In the genomic region with DNA sequence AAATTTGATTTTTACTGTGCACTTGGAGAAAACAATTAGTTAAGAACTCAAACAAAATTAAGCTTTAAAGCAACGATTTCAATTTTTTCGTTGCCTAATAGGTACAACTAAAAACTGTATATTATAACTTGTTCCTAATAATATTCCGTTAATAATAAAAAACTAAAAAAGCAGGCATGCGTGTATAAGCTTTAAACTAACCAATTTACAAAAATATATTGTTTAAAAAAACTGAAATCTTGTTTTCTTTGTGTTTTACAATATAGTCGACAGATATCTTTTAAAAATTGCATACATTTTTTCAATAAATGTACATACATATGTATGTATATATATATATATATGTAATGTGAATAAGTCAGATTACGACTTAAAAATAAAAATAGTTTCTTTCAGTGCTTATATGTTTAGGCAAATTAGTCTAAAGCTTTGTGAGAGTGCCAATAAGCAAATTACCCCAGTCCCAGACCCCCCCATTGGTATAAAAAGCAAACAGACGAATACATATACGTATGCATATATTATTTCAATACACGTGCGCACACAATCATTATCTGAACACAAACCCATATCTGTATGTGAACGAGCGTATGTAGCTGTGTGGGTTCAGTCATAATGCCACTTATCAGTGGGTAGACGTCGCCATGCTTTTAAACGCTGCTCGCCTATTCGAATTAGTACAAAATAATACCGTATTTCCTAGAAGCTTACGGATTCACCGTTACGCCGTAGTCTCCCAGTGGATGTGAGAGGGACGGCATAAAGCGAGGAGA, we compare ENCODE assay signal across 1 fruit fly cellular context.
TF ChIP-seq lines count a peak whose summit lies in the region.

No protein-coding gene starts in this region.

TF ChIP-seq in whole organism, embryonic, 481 proteins besides CTCF, POLR2A, EP300 and RAD21 (continued from another document):
- TF ChIP-seq ham (GFP tag; IDR thresholded peaks at IDR 0.05; lab: Robert Waterston, UW) (no peak), phol (tag; optimal IDR thresholded peaks at IDR 0.05; lab: Kevin White, UChicago) (peak; percentile 92), fd102C (GFP tag; optimal IDR thresholded peaks at IDR 0.05; lab: Kevin White, UChicago) (no peak), cas (GFP tag; IDR thresholded peaks at IDR 0.05; lab: Robert Waterston, UW) (no peak), CG14710 (tag; optimal IDR thresholded peaks at IDR 0.05; lab: Kevin White, UChicago) (peak; percentile 89), grn (GFP tag; optimal IDR thresholded peaks at IDR 0.05; lab: Kevin White, UChicago) (no peak), CG2199 (GFP tag; IDR thresholded peaks at IDR 0.05; lab: Robert Waterston, UW) (peak; percentile 97), sens (GFP tag; lab: Kevin White, UChicago) (no peak), NK7.1 (GFP tag; optimal IDR thresholded peaks at IDR 0.05; lab: Kevin White, UChicago) (no peak), CG14014 (GFP tag; IDR thresholded peaks at IDR 0.05; lab: Robert Waterston, UW) (no peak), dan (GFP tag; IDR thresholded peaks at IDR 0.05; lab: Robert Waterston, UW) (no peak), CG14050 (GFP tag; IDR thresholded peaks at IDR 0.05; lab: Robert Waterston, UW) (no peak), ap (GFP tag; IDR thresholded peaks at IDR 0.05; lab: Robert Waterston, UW) (peak; percentile 27; the same call in 1 of the 2 replicates), mld (GFP tag; IDR thresholded peaks at IDR 0.05; lab: Robert Waterston, UW; ENCODE audit: partially characterized antibody) (no peak), CG6175 (GFP tag; IDR thresholded peaks at IDR 0.05; lab: Robert Waterston, UW) (no peak), onecut (GFP tag; IDR thresholded peaks at IDR 0.05; lab: Robert Waterston, UW) (no peak; the same call in 1 of the 2 replicates), odd (GFP tag; optimal IDR thresholded peaks at IDR 0.05; lab: Kevin White, UChicago) (peak; percentile 64), CG13424 (tag; optimal IDR thresholded peaks at IDR 0.05; lab: Kevin White, UChicago) (peak; percentile 88), slbo (GFP tag; IDR thresholded peaks at IDR 0.05; lab: Robert Waterston, UW) (peak; percentile 63), Meics (GFP tag; optimal IDR thresholded peaks at IDR 0.05; lab: Kevin White, UChicago) (peak; percentile 77), CoRest (tag; optimal IDR thresholded peaks at IDR 0.05; lab: Kevin White, UChicago) (peak; percentile 94), gsb (GFP tag; IDR thresholded peaks at IDR 0.05; lab: Robert Waterston, UW) (0 out of 2 replicates have a peak, but pooled peaks have one; percentile 39), lbe (GFP tag; optimal IDR thresholded peaks at IDR 0.05; lab: Kevin White, UChicago) (no peak), lov (optimal IDR thresholded peaks at IDR 0.05; lab: Kevin White, UChicago) (no peak), lov (GFP tag; IDR thresholded peaks at IDR 0.05; lab: Robert Waterston, UW) (no peak), otp (GFP tag; IDR thresholded peaks at IDR 0.05; lab: Robert Waterston, UW) (peak; percentile 43; the same call in 1 of the 3 replicates), CG4730 (GFP tag; IDR thresholded peaks at IDR 0.05; lab: Robert Waterston, UW) (no peak; the same call in 1 of the 2 replicates), CG2875 (GFP tag; optimal IDR thresholded peaks at IDR 0.05; lab: Kevin White, UChicago) (peak; percentile 70), disco-r (GFP tag; optimal IDR thresholded peaks at IDR 0.05; lab: Kevin White, UChicago) (no peak), CG3847 (GFP tag; IDR thresholded peaks at IDR 0.05; lab: Robert Waterston, UW) (no peak; the same call in 1 of the 2 replicates), slp2 (GFP tag; optimal IDR thresholded peaks at IDR 0.05; lab: Kevin White, UChicago) (no peak), danr (GFP tag; IDR thresholded peaks at IDR 0.05; lab: Robert Waterston, UW) (no peak), CG16815 (GFP tag; optimal IDR thresholded peaks at IDR 0.05; lab: Kevin White, UChicago) (peak; percentile 48), sd (tag; optimal IDR thresholded peaks at IDR 0.05; lab: Kevin White, UChicago) (peak; percentile 72), gcm2 (GFP tag; optimal IDR thresholded peaks at IDR 0.05; lab: Kevin White, UChicago) (no peak), CG15011 (GFP tag; optimal IDR thresholded peaks at IDR 0.05; lab: Kevin White, UChicago) (no peak), zen2 (GFP tag; IDR thresholded peaks at IDR 0.05; lab: Robert Waterston, UW; ENCODE audit: partially characterized antibody) (no peak), CG13894 (tag; optimal IDR thresholded peaks at IDR 0.05; lab: Kevin White, UChicago) (peak; percentile 92), lilli (GFP tag; optimal IDR thresholded peaks at IDR 0.05; lab: Kevin White, UChicago) (no peak), Ets65A (GFP tag; lab: Kevin White, UChicago) (no peak), CG13624 (GFP tag; optimal IDR thresholded peaks at IDR 0.05; lab: Kevin White, UChicago) (no peak), run (tag; optimal IDR thresholded peaks at IDR 0.05; lab: Kevin White, UChicago) (peak; percentile 66), CG18764 (GFP tag; optimal IDR thresholded peaks at IDR 0.05; lab: Kevin White, UChicago) (peak; percentile 24), CG3163 (GFP tag; optimal IDR thresholded peaks at IDR 0.05; lab: Kevin White, UChicago) (no peak), lola (GFP tag; optimal IDR thresholded peaks at IDR 0.05; lab: Kevin White, UChicago) (peak in 1 of 3 experiments; percentile 88), Eip74EF (GFP tag; optimal IDR thresholded peaks at IDR 0.05; lab: Kevin White, UChicago) (peak in 1 of 2 experiments; percentile 84), Lpt (GFP tag; optimal IDR thresholded peaks at IDR 0.05; lab: Kevin White, UChicago) (no peak), NfI (GFP tag; optimal IDR thresholded peaks at IDR 0.05; lab: Kevin White, UChicago) (peak; percentile 58), CG6765 (GFP tag; optimal IDR thresholded peaks at IDR 0.05; lab: Kevin White, UChicago) (peak; percentile 38), B-H1 (GFP tag; IDR thresholded peaks at IDR 0.05; lab: Robert Waterston, UW) (peak; percentile 54; the same call in 2 of the 3 replicates), amos (GFP tag; IDR thresholded peaks at IDR 0.05; lab: Robert Waterston, UW; ENCODE audit: partially characterized antibody) (peak; percentile 23; the same call in 1 of the 2 replicates), Sin3A (optimal IDR thresholded peaks at IDR 0.05; lab: Kevin White, UChicago) (no peak), nau (GFP tag; optimal IDR thresholded peaks at IDR 0.05; lab: Kevin White, UChicago) (no peak), Dfd (GFP tag; optimal IDR thresholded peaks at IDR 0.05; lab: Kevin White, UChicago) (no peak), Ptx1 (GFP tag; IDR thresholded peaks at IDR 0.05; lab: Robert Waterston, UW) (peak; percentile 69), pfk (GFP tag; optimal IDR thresholded peaks at IDR 0.05; lab: Kevin White, UChicago) (no peak), croc (GFP tag; conservative IDR thresholded peaks at IDR 0.05; lab: Robert Waterston, UW) (peak; percentile 48; the same call in 1 of the 3 replicates), Hr51 (GFP tag; optimal IDR thresholded peaks at IDR 0.05; lab: Kevin White, UChicago) (peak in 1 of 2 experiments; percentile 88), crol (GFP tag; IDR thresholded peaks at IDR 0.05; lab: Robert Waterston, UW) (peak; percentile 66), Side (GFP tag; optimal IDR thresholded peaks at IDR 0.05; lab: Kevin White, UChicago) (no peak), CG17186 (GFP tag; optimal IDR thresholded peaks at IDR 0.05; lab: Kevin White, UChicago) (no peak), zen (tag; optimal IDR thresholded peaks at IDR 0.05; lab: Kevin White, UChicago) (peak; percentile 25), CG13123 (GFP tag; optimal IDR thresholded peaks at IDR 0.05; lab: Kevin White, UChicago) (no peak), ATbp (GFP tag; optimal IDR thresholded peaks at IDR 0.05; lab: Kevin White, UChicago) (peak; percentile 43), CG15514 (GFP tag; optimal IDR thresholded peaks at IDR 0.05; lab: Kevin White, UChicago) (peak; percentile 11), oc (tag; optimal IDR thresholded peaks at IDR 0.05; lab: Kevin White, UChicago) (peak; percentile 64), mam (GFP tag; optimal IDR thresholded peaks at IDR 0.05; lab: Kevin White, UChicago) (no peak), gsb-n (tag; optimal IDR thresholded peaks at IDR 0.05; lab: Kevin White, UChicago) (peak; percentile 61), CG9215 (GFP tag; IDR thresholded peaks at IDR 0.05; lab: Robert Waterston, UW) (peak; percentile 49), Trl (optimal IDR thresholded peaks at IDR 0.05; lab: Kevin White, UChicago) (peak in 1 of 2 experiments; percentile 4), Trl (GFP tag; optimal IDR thresholded peaks at IDR 0.05; lab: Kevin White, UChicago) (no peak)
